Worm (Caenorhabditis elegans) whole organism, L4/young adult: ENCODE measurements around the gene enri-2.

ENCODE experiments used
- W03F9.2 ChIP-seq: fragments of 150-350 bp; optimal IDR thresholded peaks from 2 replicates; lab custom pipeline; 2014; ENCODE audit warnings: missing biosample characterization, missing genetic modification characterization
- him-1 ChIP-seq: sonication (generic microtip); optimal IDR thresholded peaks from 2 replicates; lab custom pipeline; 2016; ENCODE audit warnings: missing genotype, missing genetic modification reagents, missing genetic modification characterization, missing compliant biosample characterization

DNA sequence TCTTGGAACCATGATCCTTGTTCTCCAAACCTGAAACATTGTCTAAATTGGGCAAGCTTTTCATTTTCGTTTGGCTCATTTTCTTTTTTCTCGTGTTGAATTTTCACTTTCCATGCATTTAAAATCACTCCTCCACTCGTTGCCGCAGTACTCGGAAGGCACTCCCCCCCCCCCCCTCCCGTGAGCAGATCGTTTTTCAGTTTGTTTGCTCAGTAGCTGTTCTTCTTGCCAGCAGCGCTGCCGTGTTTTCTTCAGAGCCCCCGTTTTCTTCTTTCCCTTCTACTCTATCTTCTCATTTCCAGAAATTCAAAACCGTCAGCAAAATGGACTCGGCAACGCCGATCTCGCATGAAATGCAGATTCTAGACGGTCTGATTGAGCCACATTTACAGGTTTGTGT is 49.2 kb downstream of the enri-2 start, which contains the start of gene C44H4.8:
- TF ChIP-seq him-1 (no peak), W03F9.2 (tag; lab: Kevin White, UChicago) (no peak)
